Fruit fly (Drosophila melanogaster) whole organism, wandering third instar larva: Measurements from ENCODE around the gene woc.

Source experiments
- Abd-B ChIP-seq: fragments of >200 bp; optimal IDR thresholded peaks from 2 replicates; lab custom pipeline; 2017; ENCODE audit warnings: missing biosample characterization, missing genetic modification characterization
- CG32264 ChIP-seq: fragments of 200-800 bp; sonication (Bioruptor generic); optimal IDR thresholded peaks from 2 replicates; lab custom pipeline; 2016; ENCODE audit warnings: missing biosample characterization, missing genetic modification characterization
- CG9705 ChIP-seq: fragments of 200-800 bp; sonication (Bioruptor generic); optimal IDR thresholded peaks from 2 replicates; lab custom pipeline; 2018; ENCODE audit warnings: missing biosample characterization, mild to moderate bottlenecking, missing genetic modification characterization
- CrebA ChIP-seq: fragments of 200-800 bp; sonication (Bioruptor generic); optimal IDR thresholded peaks from 2 replicates; lab custom pipeline; 2016; ENCODE audit warnings: missing biosample characterization, mild to moderate bottlenecking, missing genetic modification characterization, borderline replicate concordance
- Dfd ChIP-seq: fragments of >200 bp; optimal IDR thresholded peaks from 2 replicates; lab custom pipeline; 2017; ENCODE audit warnings: missing biosample characterization, missing genetic modification characterization
- Dif ChIP-seq: fragments of 200-275, 200-300 bp; sonication (Bioruptor generic); optimal IDR thresholded peaks from 2 replicates; lab custom pipeline; 2018; ENCODE audit warnings: missing biosample characterization, missing genetic modification characterization; ENCODE audit not compliant: partially characterized antibody
- GATAd ChIP-seq: sonication (Bioruptor generic); optimal IDR thresholded peaks from 2 replicates; lab custom pipeline; 2016; ENCODE audit warnings: missing biosample characterization, missing genetic modification characterization
- HLH106 ChIP-seq: fragments of 200-800 bp; optimal IDR thresholded peaks from 3 replicates; lab custom pipeline; 2019; ENCODE audit warnings: missing biosample characterization, mild to moderate bottlenecking, missing genetic modification characterization, moderate library complexity
- Hnf4 ChIP-seq: fragments of 200-800 bp; sonication (Bioruptor generic); optimal IDR thresholded peaks from 2 replicates; lab custom pipeline; 2016; ENCODE audit warnings: missing biosample characterization, mild to moderate bottlenecking, missing genetic modification characterization
- Hr78 ChIP-seq: fragments of >200 bp; optimal IDR thresholded peaks from 2 replicates; lab custom pipeline; 2017; ENCODE audit warnings: missing biosample characterization, missing genetic modification characterization
- Hr83 ChIP-seq: fragments of 200-300 bp; sonication (Bioruptor generic); optimal IDR thresholded peaks from 2 replicates; lab custom pipeline; 2016; ENCODE audit warnings: missing biosample characterization, mild to moderate bottlenecking, missing genetic modification characterization, moderate library complexity; ENCODE audit not compliant: poor library complexity, severe bottlenecking
- Jra ChIP-seq: sonication (Bioruptor generic); optimal IDR thresholded peaks from 2 replicates; lab custom pipeline; 2016; ENCODE audit warnings: missing biosample characterization, missing genetic modification characterization
- Mio ChIP-seq: sonication (Bioruptor generic); optimal IDR thresholded peaks from 2 replicates; lab custom pipeline; 2016; ENCODE audit warnings: missing biosample characterization, missing genetic modification characterization
- Myc ChIP-seq: fragments of >200 bp; optimal IDR thresholded peaks from 2 replicates; lab custom pipeline; 2017
- N ChIP-seq: fragments of >200 bp; optimal IDR thresholded peaks from 2 replicates; lab custom pipeline; 2018; ENCODE audit warnings: missing biosample characterization, missing external identifiers, missing genetic modification characterization
- OdsH ChIP-seq: fragments of 200-800 bp; sonication (Bioruptor generic); optimal IDR thresholded peaks from 2 replicates; lab custom pipeline; 2016; ENCODE audit warnings: missing biosample characterization, mild to moderate bottlenecking, missing genetic modification characterization
- Rel ChIP-seq, 2 experiments: fragments of 200-800 bp; sonication (Bioruptor generic) in 1 of 2; optimal IDR thresholded peaks; 2 replicates in 1 of 2; 3 replicates in 1 of 2; lab custom pipeline; 2016 to 2019; ENCODE audit warnings: mild to moderate bottlenecking in 2 of 2, missing biosample characterization in 2 of 2, missing genetic modification characterization in 2 of 2, moderate library complexity in 1 of 2
- Sp1 ChIP-seq: fragments of 200-800 bp; sonication (Bioruptor generic); optimal IDR thresholded peaks from 3 replicates; lab custom pipeline; 2019; ENCODE audit warnings: missing biosample characterization, mild to moderate bottlenecking, missing genetic modification characterization, moderate library complexity
- Vsx2 ChIP-seq: fragments of 200-300, 225-300 bp; sonication (Bioruptor generic); optimal IDR thresholded peaks from 2 replicates; lab custom pipeline; 2018; ENCODE audit warnings: missing biosample characterization, missing genetic modification characterization; ENCODE audit not compliant: partially characterized antibody
- br ChIP-seq: fragments of 200-800 bp; sonication (Bioruptor generic); optimal IDR thresholded peaks from 2 replicates; lab custom pipeline; 2016; ENCODE audit warnings: missing biosample characterization, missing genetic modification characterization
- brk ChIP-seq: fragments of 200-800 bp; sonication (Bioruptor generic); optimal IDR thresholded peaks from 2 replicates; lab custom pipeline; 2016; ENCODE audit warnings: missing biosample characterization, mild to moderate bottlenecking, missing genetic modification characterization
- dl ChIP-seq, 2 experiments: fragments of 175-275, 200-275 bp in 1 of 2; fragments of 200-275 bp in 1 of 2; sonication (Bioruptor generic); optimal IDR thresholded peaks; lab custom pipeline; 2018; ENCODE audit warnings: mild to moderate bottlenecking in 2 of 2, missing biosample characterization in 2 of 2, missing genetic modification characterization in 2 of 2, moderate library complexity in 2 of 2; ENCODE audit not compliant: partially characterized antibody in 2 of 2, insufficient read depth in 1 of 2
- dmrt93B ChIP-seq: fragments of 200-800 bp; sonication (Bioruptor generic); optimal IDR thresholded peaks from 2 replicates; lab custom pipeline; 2018; ENCODE audit warnings: missing biosample characterization, mild to moderate bottlenecking, missing genetic modification characterization
- dsf ChIP-seq: sonication (Bioruptor generic); optimal IDR thresholded peaks from 2 replicates; lab custom pipeline; 2016; ENCODE audit warnings: missing biosample characterization, missing genetic modification characterization, borderline replicate concordance
- ey ChIP-seq: fragments of 200-800 bp; sonication (Bioruptor generic); optimal IDR thresholded peaks from 2 replicates; lab custom pipeline; 2016; ENCODE audit warnings: missing biosample characterization, missing genetic modification characterization
- foxo ChIP-seq, 2 experiments: fragments of 200-800 bp; sonication (Bioruptor generic); optimal IDR thresholded peaks; 2 replicates in 1 of 2; 3 replicates in 1 of 2; lab custom pipeline; 2016 to 2017; ENCODE audit warnings: missing biosample characterization in 2 of 2, missing genetic modification characterization in 2 of 2
- fru ChIP-seq: fragments of 200-800 bp; sonication (Bioruptor generic); optimal IDR thresholded peaks from 3 replicates; lab custom pipeline; 2016; ENCODE audit warnings: missing biosample characterization, mild to moderate bottlenecking, missing genetic modification characterization
- h ChIP-seq: fragments of 200-800 bp; sonication (Bioruptor generic); optimal IDR thresholded peaks from 3 replicates; lab custom pipeline; 2016; ENCODE audit warnings: missing biosample characterization, mild to moderate bottlenecking, missing genetic modification characterization
- jim ChIP-seq: fragments of 175-275, 200-325 bp; sonication (Bioruptor generic); optimal IDR thresholded peaks from 2 replicates; lab custom pipeline; 2016; ENCODE audit warnings: missing biosample characterization, mild to moderate bottlenecking, missing genetic modification characterization
- lola ChIP-seq: fragments of >200 bp; optimal IDR thresholded peaks from 2 replicates; lab custom pipeline; 2017; ENCODE audit warnings: missing biosample characterization, missing genetic modification characterization
- pan ChIP-seq: fragments of >200 bp; optimal IDR thresholded peaks from 2 replicates; lab custom pipeline; 2017
- psq ChIP-seq: fragments of 200-800 bp; sonication (Bioruptor generic); optimal IDR thresholded peaks from 3 replicates; lab custom pipeline; 2017; ENCODE audit warnings: missing biosample characterization, mild to moderate bottlenecking, missing genetic modification characterization, moderate library complexity
- rgr ChIP-seq: fragments of 200-800 bp; sonication (Bioruptor generic); optimal IDR thresholded peaks from 3 replicates; lab custom pipeline; 2016; ENCODE audit warnings: missing biosample characterization, mild to moderate bottlenecking, missing genetic modification characterization
- sage ChIP-seq: fragments of 200-800 bp; sonication (Bioruptor generic); optimal IDR thresholded peaks from 2 replicates; lab custom pipeline; 2016; ENCODE audit warnings: missing biosample characterization, mild to moderate bottlenecking, missing genetic modification characterization
- sv ChIP-seq: fragments of 200-800 bp; sonication (Bioruptor generic); optimal IDR thresholded peaks from 3 replicates; lab custom pipeline; 2016; ENCODE audit warnings: missing biosample characterization, missing genetic modification characterization
- tai ChIP-seq: sonication (Bioruptor generic); optimal IDR thresholded peaks from 2 replicates; lab custom pipeline; 2016; ENCODE audit warnings: missing biosample characterization, missing genetic modification characterization
- usp ChIP-seq: fragments of >200 bp; optimal IDR thresholded peaks from 2 replicates; lab custom pipeline; 2017; ENCODE audit warnings: missing biosample characterization, missing genetic modification characterization
- woc ChIP-seq: sonication (Bioruptor generic); optimal IDR thresholded peaks from 2 replicates; lab custom pipeline; 2016; ENCODE audit warnings: missing biosample characterization, mild to moderate bottlenecking, missing genetic modification characterization

The woc gene

DNA sequence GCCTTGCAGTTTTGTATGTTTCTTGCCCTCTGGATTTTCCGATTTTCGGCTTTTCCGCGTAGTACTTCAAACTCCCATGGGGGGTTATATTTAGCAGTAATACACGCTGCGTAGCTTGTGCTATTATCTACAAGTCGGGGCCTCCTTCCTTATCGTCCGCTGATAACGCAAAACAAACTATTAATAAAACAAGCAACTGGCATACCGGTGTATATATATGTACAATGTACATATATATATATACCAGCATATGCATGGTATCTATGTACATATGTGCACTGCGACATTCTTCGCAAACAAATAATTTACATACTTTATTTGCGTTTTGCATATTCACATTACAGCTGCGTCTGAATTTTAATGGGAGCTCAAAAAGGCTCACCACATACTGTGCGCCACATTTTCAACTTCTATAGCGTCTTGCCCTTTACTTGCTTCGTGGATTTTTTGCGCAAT, 9.9 kb downstream of the woc start:
- TF ChIP-seq dmrt93B (GFP tag; lab: Kevin White, UChicago) (no peak), woc (GFP tag; lab: Kevin White, UChicago) (no peak), N (no peak), h (GFP tag; lab: Kevin White, UChicago) (no peak)

DNA sequence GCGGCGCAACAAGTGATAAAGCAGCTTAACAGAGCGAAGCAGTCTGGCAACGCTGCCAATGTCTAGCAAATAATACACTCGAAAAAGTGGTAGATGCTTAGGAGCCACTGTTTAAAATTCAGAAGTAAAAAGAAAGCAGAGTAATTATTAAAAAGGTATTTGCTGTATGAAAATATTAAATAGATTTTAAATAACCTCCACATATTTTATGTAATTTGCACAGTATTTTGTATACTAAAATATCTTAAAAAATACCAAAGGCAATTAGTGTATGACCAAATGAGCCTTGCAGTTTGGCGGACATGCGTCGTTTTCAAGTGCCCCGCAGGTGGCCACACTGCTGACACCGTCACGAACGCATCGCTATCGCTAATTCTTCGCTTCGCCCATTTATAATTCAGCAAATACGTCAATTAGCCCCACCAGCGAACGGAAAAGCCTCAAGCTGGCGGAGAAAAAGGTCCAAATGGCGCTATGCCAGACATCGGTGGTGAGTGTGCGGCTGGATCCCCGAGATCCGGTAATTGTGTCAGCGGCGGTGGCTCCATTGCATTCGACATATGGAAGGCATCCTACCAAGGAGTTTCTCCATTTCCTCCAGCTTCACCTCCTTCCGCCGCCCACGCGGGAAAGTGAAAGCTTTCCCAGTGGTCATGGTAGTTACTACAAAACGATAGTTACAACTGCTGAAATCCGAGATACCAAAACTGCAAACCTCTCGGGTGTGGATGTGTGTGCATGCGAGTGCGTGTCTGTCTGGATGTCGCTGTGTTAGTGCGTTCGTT, 10.5 kb downstream of the woc start, which contains the start of gene pll:
Gene pll (minus strand): TSS at position 47 of the 785 bp plus-strand sequence.
- TF ChIP-seq HLH106 (tag; lab: Kevin White, UChicago) (peak; percentile 84), ey (peak; percentile 82), brk (GFP tag; lab: Kevin White, UChicago) (no peak), sv (peak; percentile 85), Sp1 (GFP tag; lab: Kevin White, UChicago) (peak; percentile 72), OdsH (GFP tag; lab: Kevin White, UChicago) (peak; percentile 74), Dfd (GFP tag; lab: Kevin White, UChicago) (no peak), Myc (lab: Kevin White, UChicago) (no peak), Mio (peak; percentile 49), dl (GFP tag; optimal IDR thresholded peaks at IDR 0.05; lab: Kevin White, UChicago; ENCODE audit: insufficient read depth in 1 of 2, partially characterized antibody in 2 of 2) (no peak), usp (GFP tag; lab: Kevin White, UChicago) (no peak), N (no peak), Abd-B (GFP tag; lab: Kevin White, UChicago) (no peak), rgr (GFP tag; lab: Kevin White, UChicago) (peak; percentile 84), sage (GFP tag; lab: Kevin White, UChicago) (no peak), CG9705 (peak; percentile 74), dsf (GFP tag; lab: Kevin White, UChicago) (no peak), CG32264 (GFP tag; lab: Kevin White, UChicago) (peak; percentile 50), h (GFP tag; lab: Kevin White, UChicago) (peak; percentile 84), GATAd (GFP tag; lab: Kevin White, UChicago) (peak; percentile 60), lola (GFP tag; lab: Kevin White, UChicago) (no peak), Rel (GFP tag; optimal IDR thresholded peaks at IDR 0.05; lab: Kevin White, UChicago) (no peak), Rel (tag; optimal IDR thresholded peaks at IDR 0.05; lab: Kevin White, UChicago) (peak; percentile 61), tai (GFP tag; lab: Kevin White, UChicago) (no peak), fru (no peak), psq (peak; percentile 73), Dif (GFP tag; lab: Kevin White, UChicago) (no peak), Hr78 (no peak), jim (GFP tag; lab: Kevin White, UChicago) (no peak), CrebA (GFP tag; lab: Kevin White, UChicago) (no peak), Hnf4 (no peak), dmrt93B (GFP tag; lab: Kevin White, UChicago) (no peak), pan (lab: Kevin White, UChicago) (no peak), Jra (GFP tag; lab: Kevin White, UChicago) (no peak), Vsx2 (no peak), br (GFP tag; lab: Kevin White, UChicago) (no peak), Hr83 (GFP tag; lab: Kevin White, UChicago) (peak; percentile 91), foxo (GFP tag; optimal IDR thresholded peaks at IDR 0.05; lab: Kevin White, UChicago) (peak in 1 of 2 experiments; percentile 88), woc (GFP tag; lab: Kevin White, UChicago) (no peak)
